Worm (Caenorhabditis elegans) whole organism, early embryonic: ENCODE data around the gene C33B4.4.

Experiments
- B0310.2 ChIP-seq: sonication (generic microtip); optimal IDR thresholded peaks from 2 replicates; lab custom pipeline; 2016; ENCODE audit warnings: mild to moderate bottlenecking, missing genetic modification characterization, missing compliant biosample characterization
- F13C5.2 ChIP-seq: sonication (generic microtip); optimal IDR thresholded peaks from 2 replicates; lab custom pipeline; 2017; ENCODE audit warnings: mild to moderate bottlenecking, missing genetic modification characterization, inconsistent platforms, missing compliant biosample characterization
- aly-1 ChIP-seq: sonication (generic microtip); optimal IDR thresholded peaks from 2 replicates; lab custom pipeline; 2016; ENCODE audit warnings: missing genetic modification characterization, missing compliant biosample characterization
- ama-1 ChIP-seq: fragments of 150-350 bp; optimal IDR thresholded peaks from 2 replicates; lab custom pipeline; 2014
- ceh-13 ChIP-seq: fragments of 200-800 bp; sonication (Bioruptor generic); optimal IDR thresholded peaks from 2 replicates; lab custom pipeline; 2018; ENCODE audit warnings: mild to moderate bottlenecking, missing genetic modification characterization, missing compliant biosample characterization
- ceh-36 ChIP-seq: sonication (generic microtip); optimal IDR thresholded peaks from 2 replicates; lab custom pipeline; 2016; ENCODE audit warnings: missing genetic modification characterization, inconsistent platforms, missing compliant biosample characterization
- ets-7 ChIP-seq: sonication (generic microtip); optimal IDR thresholded peaks from 2 replicates; lab custom pipeline; 2016; ENCODE audit warnings: missing genotype, missing genetic modification characterization, missing compliant biosample characterization
- flt-1 ChIP-seq: fragments of 200-800 bp; sonication (Bioruptor generic); IDR thresholded peaks from 2 replicates; pipeline ENCODE4 v1.3.6; 2022; ENCODE audit warnings: missing genetic modification characterization, missing compliant biosample characterization
- hmbx-1 ChIP-seq: sonication (generic microtip); optimal IDR thresholded peaks from 2 replicates; lab custom pipeline; 2016; ENCODE audit warnings: mild to moderate bottlenecking, missing genetic modification characterization, missing compliant biosample characterization
- hmg-4 ChIP-seq: fragments of 200-800 bp; sonication (Bioruptor generic); optimal IDR thresholded peaks from 2 replicates; lab custom pipeline; 2018; ENCODE audit warnings: mild to moderate bottlenecking, missing genetic modification characterization, missing compliant biosample characterization
- hnd-1 ChIP-seq: sonication (generic microtip); optimal IDR thresholded peaks from 2 replicates; lab custom pipeline; 2016; ENCODE audit warnings: missing genetic modification characterization, missing compliant biosample characterization
- pes-1 ChIP-seq: fragments of 200-800 bp; sonication (Bioruptor generic); IDR thresholded peaks from 2 replicates; pipeline ENCODE4 v1.3.6; 2022; ENCODE audit warnings: missing genetic modification reagents, missing genetic modification characterization, missing compliant biosample characterization
- scrt-1 ChIP-seq: fragments of 200-800 bp; sonication (Bioruptor generic); IDR thresholded peaks from 2 replicates; pipeline ENCODE4 v1.3.6; 2022; ENCODE audit warnings: missing genetic modification characterization, missing compliant biosample characterization
- sea-1 ChIP-seq: fragments of 200-800 bp; sonication (Bioruptor generic); conservative IDR thresholded peaks from 2 replicates; pipeline ENCODE4 v1.3.6; 2022; ENCODE audit warnings: missing genetic modification characterization, missing compliant biosample characterization
- tbx-11 ChIP-seq: fragments of 200-800 bp; sonication (Bioruptor generic); IDR thresholded peaks from 2 replicates; pipeline ENCODE4 v1.3.6; 2022; ENCODE audit warnings: missing genetic modification characterization, missing compliant biosample characterization
- tbx-37 ChIP-seq: fragments of 200-800 bp; sonication (Bioruptor generic); conservative IDR thresholded peaks from 2 replicates; pipeline ENCODE4 v1.3.6; 2022; ENCODE audit warnings: missing genetic modification reagents, missing genetic modification characterization, missing compliant biosample characterization
- tra-4 ChIP-seq: sonication (generic microtip); optimal IDR thresholded peaks from 2 replicates; lab custom pipeline; 2017; ENCODE audit warnings: missing genetic modification characterization, missing compliant biosample characterization

The C33B4.4 gene

DNA sequence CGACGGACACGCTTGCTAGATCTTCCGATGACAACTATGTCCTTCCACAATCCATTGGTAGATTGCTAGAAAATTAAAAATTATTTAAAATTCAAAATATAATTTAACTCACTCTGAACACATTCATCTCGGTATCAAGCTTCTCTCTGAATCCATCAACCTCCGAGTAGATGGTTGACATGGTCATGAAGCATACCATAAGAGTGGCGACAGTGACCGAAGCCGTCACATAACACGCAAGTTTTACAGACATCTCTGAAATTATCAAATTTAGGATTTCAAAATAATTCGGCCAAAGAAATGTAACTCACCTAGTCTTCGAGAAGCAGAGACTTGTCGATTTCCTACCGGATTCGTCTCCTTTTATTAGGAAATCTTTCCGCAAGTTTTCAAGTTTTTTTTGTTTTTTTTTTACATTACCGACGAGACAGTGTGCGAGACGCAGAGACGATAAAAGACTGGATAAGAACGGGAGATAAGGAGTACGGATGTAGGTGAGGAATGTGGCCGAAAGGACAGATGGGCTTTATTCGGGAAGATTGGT is 45.7 kb downstream of the C33B4.4 start, which contains the start of gene sqt-1:
sqt-1 (minus strand) TSS at position 341 of the 544 bp plus-strand sequence.
- no peak for TF ChIP-seq flt-1 (GFP tag; lab: Robert Waterston, UW)
- no peak for TF ChIP-seq ets-7 (tag; lab: Kevin White, UChicago)
- TF ChIP-seq aly-1 (tag; lab: Kevin White, UChicago): no peak

DNA sequence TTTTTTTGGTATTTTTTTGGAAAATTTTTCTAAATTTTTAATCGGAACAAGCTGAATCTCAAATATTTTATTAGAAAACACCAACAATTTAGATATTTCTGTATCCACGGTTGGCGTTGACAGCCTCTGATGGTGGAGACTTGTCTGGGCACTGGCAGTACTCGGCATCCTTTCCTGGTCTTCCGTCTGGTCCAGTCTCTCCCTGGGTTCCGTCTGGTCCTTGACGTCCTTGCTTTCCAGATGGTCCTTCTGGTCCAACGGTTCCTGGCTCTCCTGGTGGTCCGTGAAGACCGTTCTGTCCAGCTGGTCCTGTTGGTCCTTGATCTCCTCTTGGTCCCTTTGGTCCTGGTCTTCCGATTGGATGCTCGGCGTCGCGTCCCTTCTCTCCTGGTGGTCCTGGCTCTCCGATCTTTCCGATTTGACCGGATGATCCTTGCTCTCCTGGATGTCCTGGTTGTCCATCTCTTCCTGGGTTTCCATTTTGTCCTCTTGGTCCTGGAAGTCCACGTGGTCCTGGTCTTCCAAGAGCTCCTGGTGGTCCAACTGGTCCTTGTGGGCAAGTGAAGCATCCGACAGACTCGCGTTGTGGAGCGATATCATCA is 46.5 kb downstream of the C33B4.4 start:
- TF ChIP-seq ama-1 (lab: Kevin White, UChicago) (no peak), F13C5.2 (tag; lab: Kevin White, UChicago) (no peak), tra-4 (no peak), sea-1 (no peak), ets-7 (tag; lab: Kevin White, UChicago) (no peak), aly-1 (tag; lab: Kevin White, UChicago) (no peak), flt-1 (GFP tag; lab: Robert Waterston, UW) (no peak), hnd-1 (no peak), tbx-11 (GFP tag; lab: Robert Waterston, UW) (no peak)

- no peak for TF ChIP-seq tbx-11 (GFP tag; lab: Robert Waterston, UW)
- TF ChIP-seq ets-7 (tag; lab: Kevin White, UChicago): no peak
- TF ChIP-seq hmbx-1 (tag; lab: Kevin White, UChicago): no peak
- TF ChIP-seq tra-4: no peak
- TF ChIP-seq pes-1: no peak
- TF ChIP-seq ceh-36 (tag; lab: Kevin White, UChicago): no peak
- TF ChIP-seq scrt-1 (GFP tag; lab: Robert Waterston, UW): no peak
- no peak for TF ChIP-seq hnd-1
- no peak for TF ChIP-seq sea-1
- no peak for TF ChIP-seq B0310.2 (tag; lab: Kevin White, UChicago)
- TF ChIP-seq F13C5.2 (tag; lab: Kevin White, UChicago): no peak
- TF ChIP-seq aly-1 (tag; lab: Kevin White, UChicago): no peak
- no peak for TF ChIP-seq flt-1 (GFP tag; lab: Robert Waterston, UW)
Observed at ce11 chrII:11336163-11336562, 47.1 kb downstream of the C33B4.4 start.

ce11 chrII:11335670-11336069 is 47.6 kb downstream of the C33B4.4 start:
- TF ChIP-seq scrt-1 (GFP tag; lab: Robert Waterston, UW) (no peak), tra-4 (no peak), tbx-37 (GFP tag; lab: Robert Waterston, UW) (no peak), flt-1 (GFP tag; lab: Robert Waterston, UW) (no peak), B0310.2 (tag; lab: Kevin White, UChicago) (no peak), ets-7 (tag; lab: Kevin White, UChicago) (no peak), hmbx-1 (tag; lab: Kevin White, UChicago) (no peak), aly-1 (tag; lab: Kevin White, UChicago) (no peak), ceh-13 (no peak), ama-1 (lab: Kevin White, UChicago) (no peak), pes-1 (no peak), hnd-1 (no peak), sea-1 (no peak), tbx-11 (GFP tag; lab: Robert Waterston, UW) (no peak), F13C5.2 (tag; lab: Kevin White, UChicago) (no peak), ceh-36 (tag; lab: Kevin White, UChicago) (no peak)

DNA sequence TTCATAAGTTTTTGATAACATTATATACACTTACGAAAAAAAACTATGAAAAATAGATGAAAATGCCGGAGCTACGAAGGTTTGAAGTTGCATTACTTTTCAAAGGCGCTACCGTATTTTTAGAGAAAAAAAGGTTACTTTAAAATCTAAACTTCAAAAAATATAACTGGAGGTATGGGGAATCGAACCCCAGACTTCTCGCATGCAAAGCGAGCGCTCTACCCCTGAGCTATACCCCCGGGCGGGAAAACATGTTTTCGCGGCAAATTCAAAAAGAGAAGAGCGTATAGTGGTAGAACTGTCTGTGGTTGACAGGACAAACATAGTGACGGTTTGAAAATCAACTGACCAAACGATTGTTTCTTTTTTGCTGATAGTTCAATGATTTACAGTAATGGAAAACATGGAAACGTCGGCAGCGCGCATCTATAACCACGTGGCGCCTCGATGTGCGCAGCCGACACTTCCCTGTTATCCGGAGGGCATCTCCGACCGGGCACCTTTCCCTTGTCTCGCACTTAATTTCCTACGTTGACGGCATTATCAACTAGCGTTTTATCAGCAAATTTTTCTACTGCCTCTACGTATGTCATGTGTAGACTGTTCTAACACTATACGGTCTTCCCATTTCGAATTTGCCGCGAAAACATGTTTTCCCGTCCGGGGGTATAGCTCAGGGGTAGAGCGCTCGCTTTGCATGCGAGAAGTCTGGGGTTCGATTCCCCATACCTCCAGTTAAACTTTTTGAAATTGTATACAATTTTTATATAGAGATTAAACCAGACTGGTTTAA is 49.2 kb downstream of the C33B4.4 start:
- no peak for TF ChIP-seq tra-4
- no peak for TF ChIP-seq tbx-37 (GFP tag; lab: Robert Waterston, UW)
- no peak for TF ChIP-seq scrt-1 (GFP tag; lab: Robert Waterston, UW)
- no peak for TF ChIP-seq sea-1
- TF ChIP-seq ama-1 (lab: Kevin White, UChicago): no peak

DNA sequence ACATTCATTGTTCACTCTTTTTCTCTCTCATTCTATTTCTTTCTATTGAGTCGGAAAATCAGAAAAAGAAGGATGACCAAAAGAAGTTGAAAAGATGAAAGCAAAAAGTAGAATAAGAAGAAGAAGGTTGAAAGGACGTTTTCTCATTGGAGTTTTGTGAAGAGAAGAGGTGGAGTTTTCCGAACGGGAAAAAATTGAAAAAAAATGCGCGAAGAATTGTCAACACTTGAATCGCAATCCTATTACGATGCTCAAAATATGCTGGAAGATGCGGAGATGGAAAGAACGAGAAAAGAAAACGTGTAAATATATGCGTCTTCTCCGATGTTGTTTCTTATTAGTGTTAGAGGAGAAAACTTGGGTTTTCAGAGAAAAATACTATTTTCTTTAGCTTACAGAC is 49.9 kb downstream of the C33B4.4 start:
- TF ChIP-seq hmbx-1 (tag; lab: Kevin White, UChicago) (no peak), ceh-36 (tag; lab: Kevin White, UChicago) (no peak), F13C5.2 (tag; lab: Kevin White, UChicago) (no peak), scrt-1 (GFP tag; lab: Robert Waterston, UW) (no peak), hnd-1 (no peak), pes-1 (no peak), flt-1 (GFP tag; lab: Robert Waterston, UW) (no peak), ama-1 (lab: Kevin White, UChicago) (no peak), B0310.2 (tag; lab: Kevin White, UChicago) (no peak), tbx-37 (GFP tag; lab: Robert Waterston, UW) (no peak), sea-1 (no peak), aly-1 (tag; lab: Kevin White, UChicago) (no peak), ceh-13 (no peak), hmg-4 (GFP tag; lab: Kevin White, UChicago) (no peak), tbx-11 (GFP tag; lab: Robert Waterston, UW) (no peak), tra-4 (no peak), ets-7 (tag; lab: Kevin White, UChicago) (no peak)

DNA sequence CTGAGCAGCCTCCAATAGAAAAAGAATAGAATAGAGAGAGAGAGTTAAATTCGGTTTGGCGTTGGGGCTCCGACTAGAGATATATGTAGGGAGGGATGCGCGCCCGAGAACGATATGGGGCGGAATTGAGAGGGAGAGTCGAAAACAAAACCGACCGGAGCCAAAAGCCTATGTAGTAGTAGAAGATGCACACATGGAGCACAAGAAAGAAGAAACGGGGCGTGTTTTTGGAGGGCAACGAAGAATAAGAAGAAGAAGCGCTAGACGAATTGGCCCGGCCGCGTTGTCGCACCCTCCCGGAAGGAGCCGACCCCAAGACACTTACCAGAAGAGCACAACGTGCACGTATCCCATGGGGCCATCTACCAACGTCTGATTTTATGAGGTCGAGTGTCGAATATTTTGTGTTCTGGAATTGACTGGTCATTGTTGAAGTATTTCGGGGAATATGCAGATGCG is 54.2 kb downstream of the C33B4.4 start, which contains the start of gene tag-180:
tag-180 (minus strand) TSS at position 409 of the 459 bp plus-strand sequence.
- TF ChIP-seq tra-4 (no peak), F13C5.2 (tag; lab: Kevin White, UChicago) (no peak), tbx-11 (GFP tag; lab: Robert Waterston, UW) (no peak), sea-1 (no peak)
